Fruit fly (Drosophila melanogaster) whole organism, embryonic: ENCODE results near the gene CG13838.

Source experiments
- ATbp ChIP-seq: fragments of 200-800 bp; sonication (Bioruptor generic); optimal IDR thresholded peaks from 2 replicates; lab custom pipeline; 2017; ENCODE audit warnings: missing biosample characterization, mild to moderate bottlenecking, missing genetic modification characterization, missing genetic modification reagents
- Abd-B ChIP-seq: fragments of 200-800 bp; sonication (Bioruptor generic); optimal IDR thresholded peaks from 2 replicates; lab custom pipeline; 2018; ENCODE audit warnings: missing biosample characterization, mild to moderate bottlenecking, missing genetic modification characterization, moderate library complexity
- Ada2b ChIP-seq: fragments of 200-800 bp; sonication (Bioruptor generic); IDR thresholded peaks from 2 replicates; pipeline ENCODE4 v1.3.6; 2022; ENCODE audit warnings: missing biosample characterization, missing genetic modification characterization
- Atf-2 ChIP-seq: fragments of 200-800 bp; sonication (Bioruptor generic); optimal IDR thresholded peaks from 2 replicates; lab custom pipeline; 2016; ENCODE audit warnings: missing biosample characterization, missing genetic modification characterization
- Blimp-1 ChIP-seq: fragments of 200-800 bp; sonication (Bioruptor generic); optimal IDR thresholded peaks from 3 replicates; lab custom pipeline; 2018; ENCODE audit warnings: missing biosample characterization, missing genetic modification characterization, mild to moderate bottlenecking, moderate library complexity, missing genetic modification reagents
- CG10321 ChIP-seq: fragments of 200-800 bp; sonication (Bioruptor generic); IDR thresholded peaks from 2 replicates; pipeline ENCODE4 v1.3.6; 2022; ENCODE audit warnings: missing biosample characterization, missing genetic modification characterization
- CG11504 ChIP-seq: fragments of 200-800 bp; sonication (Bioruptor generic); optimal IDR thresholded peaks from 3 replicates; lab custom pipeline; 2019; ENCODE audit warnings: missing biosample characterization, mild to moderate bottlenecking, missing genetic modification characterization, moderate library complexity
- CG12299 ChIP-seq: fragments of 200-800 bp; sonication (Bioruptor generic); optimal IDR thresholded peaks from 2 replicates; lab custom pipeline; 2018; ENCODE audit warnings: missing biosample characterization, mild to moderate bottlenecking, missing genetic modification characterization
- CG12391 ChIP-seq: fragments of 200-800 bp; sonication (Bioruptor generic); optimal IDR thresholded peaks from 3 replicates; lab custom pipeline; 2018; ENCODE audit warnings: missing biosample characterization, mild to moderate bottlenecking, missing genetic modification characterization, moderate library complexity
- CG1603 ChIP-seq: fragments of 200-800 bp; sonication (Bioruptor generic); optimal IDR thresholded peaks from 2 replicates; lab custom pipeline; 2019; ENCODE audit warnings: missing biosample characterization, mild to moderate bottlenecking, missing genetic modification characterization, moderate library complexity
- CG18011 ChIP-seq: fragments of 200-800 bp; sonication (Bioruptor generic); optimal IDR thresholded peaks from 2 replicates; lab custom pipeline; 2017; ENCODE audit warnings: missing biosample characterization, missing genetic modification characterization, mild to moderate bottlenecking, moderate library complexity, missing genotype
- CG18262 ChIP-seq: fragments of 200-800 bp; optimal IDR thresholded peaks from 3 replicates; lab custom pipeline; 2019; ENCODE audit warnings: missing biosample characterization, mild to moderate bottlenecking, missing genetic modification characterization, moderate library complexity
- CG18619 ChIP-seq: fragments of 200-800 bp; sonication (Bioruptor generic); optimal IDR thresholded peaks from 3 replicates; lab custom pipeline; 2017; ENCODE audit warnings: missing biosample characterization, mild to moderate bottlenecking, missing genetic modification characterization
- CG3281 ChIP-seq: fragments of 200-800 bp; sonication (Bioruptor generic); optimal IDR thresholded peaks from 3 replicates; lab custom pipeline; 2017; ENCODE audit warnings: missing biosample characterization, mild to moderate bottlenecking, missing genetic modification characterization
- CG4424 ChIP-seq: fragments of 200-800 bp; sonication (Bioruptor generic); optimal IDR thresholded peaks from 3 replicates; lab custom pipeline; 2016; ENCODE audit warnings: missing biosample characterization, missing genetic modification characterization
- CG8290 ChIP-seq, 3 experiments: fragments of 200-800 bp; sonication (Bioruptor generic); optimal IDR thresholded peaks; 2 replicates each; lab custom pipeline; 2016 to 2019; ENCODE audit warnings: missing biosample characterization in 3 of 3, missing genetic modification characterization in 3 of 3, mild to moderate bottlenecking in 2 of 3, moderate library complexity in 1 of 3
- CG9437 ChIP-seq: fragments of 200-800 bp; sonication (Bioruptor generic); optimal IDR thresholded peaks from 2 replicates; lab custom pipeline; 2018; ENCODE audit warnings: missing biosample characterization, mild to moderate bottlenecking, missing genetic modification characterization
- CoRest ChIP-seq: fragments of 200-800 bp; sonication (Bioruptor generic); optimal IDR thresholded peaks from 3 replicates; lab custom pipeline; 2018; ENCODE audit warnings: missing biosample characterization, mild to moderate bottlenecking, missing genetic modification characterization, moderate library complexity
- D ChIP-seq, 2 experiments: fragments of 200-800 bp in 1 of 2; fragments of >200 bp in 1 of 2; sonication (Bioruptor generic) in 1 of 2; optimal IDR thresholded peaks; 2 replicates in 1 of 2; 3 replicates in 1 of 2; lab custom pipeline; 2017; ENCODE audit warnings: mild to moderate bottlenecking in 1 of 2, missing biosample characterization in 1 of 2, missing genetic modification characterization in 1 of 2, missing genetic modification reagents in 1 of 2
- Deaf1 ChIP-seq: fragments of 200-800 bp; optimal IDR thresholded peaks from 3 replicates; lab custom pipeline; 2019; ENCODE audit warnings: missing biosample characterization, mild to moderate bottlenecking, missing genetic modification characterization, moderate library complexity
- Dek ChIP-seq: fragments of 200-800 bp; sonication (Bioruptor generic); optimal IDR thresholded peaks from 3 replicates; lab custom pipeline; 2019; ENCODE audit warnings: missing biosample characterization, mild to moderate bottlenecking, missing genetic modification characterization, moderate library complexity
- Ets65A ChIP-seq: fragments of 200-800 bp; sonication (Bioruptor generic); peaks from one replicate; lab custom pipeline; 2016; ENCODE audit warnings: missing biosample characterization, missing genetic modification characterization
- Gug ChIP-seq: fragments of 200-800 bp; sonication (Bioruptor generic); IDR thresholded peaks from 4 replicates; pipeline ENCODE4 v1.3.6; 2022; ENCODE audit warnings: missing biosample characterization, missing genetic modification characterization
- HHEX ChIP-seq: fragments of 200-800 bp; sonication (Bioruptor generic); optimal IDR thresholded peaks from 3 replicates; lab custom pipeline; 2017; ENCODE audit warnings: missing biosample characterization, mild to moderate bottlenecking, missing genetic modification characterization, missing genetic modification reagents
- Hmr ChIP-seq: fragments of 200-800 bp; sonication (Bioruptor generic); optimal IDR thresholded peaks from 3 replicates; lab custom pipeline; 2017; ENCODE audit warnings: mild to moderate bottlenecking, missing biosample characterization, missing genetic modification reagents, missing genetic modification characterization
- Hr51 ChIP-seq, 2 experiments: fragments of 200-800 bp; sonication (Bioruptor generic); optimal IDR thresholded peaks; 2 replicates in 1 of 2; 3 replicates in 1 of 2; lab custom pipeline; 2016 to 2018; ENCODE audit warnings: missing biosample characterization in 2 of 2, missing genetic modification characterization in 2 of 2, mild to moderate bottlenecking in 1 of 2, moderate library complexity in 1 of 2
- Meics ChIP-seq: fragments of 200-800 bp; sonication (Bioruptor generic); optimal IDR thresholded peaks from 2 replicates; lab custom pipeline; 2017; ENCODE audit warnings: missing biosample characterization, mild to moderate bottlenecking, missing genetic modification characterization
- ap ChIP-seq: fragments of 200-800 bp; sonication (Bioruptor generic); IDR thresholded peaks from 2 replicates; pipeline ENCODE4 v1.3.6; 2022; ENCODE audit warnings: missing biosample characterization, missing genetic modification characterization
- ato ChIP-seq: fragments of 200-800 bp; sonication (Bioruptor generic); IDR thresholded peaks from 2 replicates; pipeline ENCODE4 v1.3.6; 2022; ENCODE audit warnings: missing biosample characterization, missing genetic modification characterization; ENCODE audit not compliant: partially characterized antibody
- bab2 ChIP-seq: fragments of 200-800 bp; sonication (Bioruptor generic); optimal IDR thresholded peaks from 2 replicates; lab custom pipeline; 2016; ENCODE audit warnings: missing biosample characterization, missing genetic modification characterization
- bbx ChIP-seq: fragments of 200-800 bp; sonication (Bioruptor generic); IDR thresholded peaks from 2 replicates; pipeline ENCODE4 v1.3.6; 2022; ENCODE audit warnings: missing biosample characterization, missing genetic modification characterization; ENCODE audit not compliant: partially characterized antibody
- br ChIP-seq: fragments of >200 bp; optimal IDR thresholded peaks from 2 replicates; lab custom pipeline; 2017
- crp ChIP-seq, 2 experiments: fragments of 200-800 bp; sonication (Bioruptor generic); optimal IDR thresholded peaks; 2 replicates in 1 of 2; 3 replicates in 1 of 2; lab custom pipeline; 2017; ENCODE audit warnings: missing biosample characterization in 2 of 2, missing genetic modification characterization in 2 of 2, mild to moderate bottlenecking in 1 of 2, moderate library complexity in 1 of 2
- esg ChIP-seq: fragments of 200-800 bp; sonication (Bioruptor generic); conservative IDR thresholded peaks from 2 replicates; pipeline ENCODE4 v1.3.6; 2022; ENCODE audit warnings: missing biosample characterization, missing genetic modification characterization
- ewg ChIP-seq: fragments of 200-800 bp; sonication (Bioruptor generic); optimal IDR thresholded peaks from 3 replicates; lab custom pipeline; 2017; ENCODE audit warnings: mild to moderate bottlenecking, missing biosample characterization, missing genetic modification reagents, missing genetic modification characterization
- prd ChIP-seq, 3 experiments: fragments of >200 bp in 2 of 3; fragments of 200-800 bp in 1 of 3; sonication (Bioruptor generic) in 1 of 3; optimal IDR thresholded peaks in 2 of 3; IDR thresholded peaks in 1 of 3; 2 replicates in 2 of 3; 3 replicates in 1 of 3; pipeline versions ENCODE4 v1.3.6 to Lab custom; 2017 to 2022; ENCODE audit warnings: missing biosample characterization in 1 of 3, missing genetic modification characterization in 1 of 3
- pzg ChIP-seq: fragments of 200-800 bp; sonication (Bioruptor generic); optimal IDR thresholded peaks from 3 replicates; lab custom pipeline; 2018; ENCODE audit warnings: missing biosample characterization, mild to moderate bottlenecking, missing genetic modification characterization, moderate library complexity
- sim ChIP-seq: fragments of 200-800 bp; sonication (Bioruptor generic); IDR thresholded peaks from 2 replicates; pipeline ENCODE4 v1.3.6; 2022; ENCODE audit warnings: missing biosample characterization, missing genetic modification characterization
- tap ChIP-seq: fragments of 200-800 bp; optimal IDR thresholded peaks from 3 replicates; lab custom pipeline; 2019; ENCODE audit warnings: missing biosample characterization, mild to moderate bottlenecking, missing genetic modification characterization, moderate library complexity

The CG13838 gene

dm6 chr3R:23067209-23067826 is 25.3 kb downstream of the CG13838 start, which contains the start of gene CG17111 (continued):
- TF ChIP-seq crp (GFP tag; optimal IDR thresholded peaks at IDR 0.05; lab: Kevin White, UChicago) (no peak), Blimp-1 (peak; percentile 38), Deaf1 (tag; lab: Kevin White, UChicago) (peak; percentile 8), esg (GFP tag; lab: Robert Waterston, UW) (peak; percentile 24; the same call in 1 of the 2 replicates), ap (GFP tag; lab: Robert Waterston, UW) (no peak), br (no peak), Gug (GFP tag; lab: Robert Waterston, UW) (no peak), CG4424 (GFP tag; lab: Kevin White, UChicago) (peak; percentile 26), CG1603 (tag; lab: Kevin White, UChicago) (no peak), CoRest (tag; lab: Kevin White, UChicago) (peak; percentile 63), CG11504 (tag; lab: Kevin White, UChicago) (peak; percentile 78), Meics (GFP tag; lab: Kevin White, UChicago) (peak; percentile 36), Abd-B (GFP tag; lab: Kevin White, UChicago) (peak; percentile 22), ATbp (GFP tag; lab: Kevin White, UChicago) (peak; percentile 33), CG18619 (GFP tag; lab: Kevin White, UChicago) (peak; percentile 35), Dek (tag; lab: Kevin White, UChicago) (peak; percentile 4), D (optimal IDR thresholded peaks at IDR 0.05; lab: Kevin White, UChicago) (no peak), D (GFP tag; optimal IDR thresholded peaks at IDR 0.05; lab: Kevin White, UChicago) (peak; percentile 27), prd (optimal IDR thresholded peaks at IDR 0.05; lab: Kevin White, UChicago) (no peak), prd (GFP tag; IDR thresholded peaks at IDR 0.05; lab: Robert Waterston, UW) (0 out of 3 replicates have a peak, but pooled peaks have one; percentile 19), Atf-2 (GFP tag; lab: Kevin White, UChicago) (no peak), CG12391 (peak; percentile 46), Ets65A (GFP tag; lab: Kevin White, UChicago) (peak; percentile 68), CG9437 (peak; percentile 55), CG3281 (GFP tag; lab: Kevin White, UChicago) (peak; percentile 29), CG18011 (GFP tag; lab: Kevin White, UChicago) (no peak), Ada2b (0 out of 2 replicates have a peak, but pooled peaks have one; percentile 18), CG12299 (tag; lab: Kevin White, UChicago) (no peak), HHEX (GFP tag; lab: Kevin White, UChicago) (peak; percentile 46), pzg (GFP tag; lab: Kevin White, UChicago) (no peak), Hr51 (GFP tag; optimal IDR thresholded peaks at IDR 0.05; lab: Kevin White, UChicago) (peak in 1 of 2 experiments; percentile 71), Hmr (GFP tag; lab: Kevin White, UChicago) (peak; percentile 37), tap (peak; percentile 4), bab2 (GFP tag; lab: Kevin White, UChicago) (peak; percentile 5), sim (no peak), ato (no peak), bbx (GFP tag; lab: Robert Waterston, UW) (no peak), CG18262 (tag; lab: Kevin White, UChicago) (no peak), ewg (GFP tag; lab: Kevin White, UChicago) (peak; percentile 9)
- TF ChIP-seq, all 482 proteins: peak for 81

- peak; percentile 67 for TF ChIP-seq CG10321 (GFP tag; lab: Robert Waterston, UW)
- TF ChIP-seq Blimp-1 = peak; percentile 77
- no peak for TF ChIP-seq CG8290 (GFP tag; optimal IDR thresholded peaks at IDR 0.05; lab: Kevin White, UChicago)
- no peak for TF ChIP-seq CG8290 (tag; optimal IDR thresholded peaks at IDR 0.05; lab: Kevin White, UChicago)
- TF ChIP-seq tap = no peak
Observed at dm6 chr3R:23074480-23074879, 32.4 kb downstream of the CG13838 start.
